Worm (Caenorhabditis elegans) whole organism, L4 larva: ENCODE data around the gene bris-1.

Source experiments
- aly-2 ChIP-seq: sonication (generic microtip); optimal IDR thresholded peaks from 2 replicates; lab custom pipeline; 2018; ENCODE audit warnings: missing biosample characterization, missing genetic modification characterization
- fos-1 ChIP-seq: fragments of 150-350 bp; optimal IDR thresholded peaks from 2 replicates; lab custom pipeline; 2014; ENCODE audit warnings: missing biosample characterization, missing genetic modification characterization
- lsy-2 ChIP-seq, 2 experiments: fragments of 150-350 bp in 1 of 2; sonication (generic microtip) in 1 of 2; optimal IDR thresholded peaks; 2 replicates each; lab custom pipeline; 2014 to 2017; ENCODE audit warnings: missing biosample characterization in 2 of 2, missing genetic modification characterization in 2 of 2
- nhr-11 ChIP-seq: fragments of 150-350 bp; optimal IDR thresholded peaks from 2 replicates; lab custom pipeline; 2014; ENCODE audit warnings: missing biosample characterization, missing genetic modification characterization
- nhr-25 ChIP-seq: sonication (generic microtip); optimal IDR thresholded peaks from 2 replicates; lab custom pipeline; 2017; ENCODE audit warnings: missing genetic modification characterization, mild to moderate bottlenecking, missing compliant biosample characterization, antibody characterized with exemption, moderate library complexity, borderline replicate concordance; ENCODE audit not compliant: insufficient read depth
- nhr-28 ChIP-seq: fragments of 150-350 bp; optimal IDR thresholded peaks from 2 replicates; lab custom pipeline; 2014; ENCODE audit warnings: missing biosample characterization, missing genetic modification characterization
- set-16 ChIP-seq: fragments of 200-800 bp; sonication (Bioruptor generic); IDR thresholded peaks from 2 replicates; pipeline ENCODE4 v1.3.6; 2022; ENCODE audit warnings: missing genetic modification reagents, missing genetic modification characterization, missing compliant biosample characterization
- spr-1 ChIP-seq: sonication (generic microtip); optimal IDR thresholded peaks from 2 replicates; lab custom pipeline; 2016; ENCODE audit warnings: mild to moderate bottlenecking, missing genetic modification characterization, missing compliant biosample characterization
- tra-1 ChIP-seq: fragments of 200-800 bp; sonication (Bioruptor generic); IDR thresholded peaks from 2 replicates; pipeline ENCODE4 v1.3.6; 2022; ENCODE audit warnings: missing genetic modification reagents, missing genetic modification characterization, missing compliant biosample characterization

DNA sequence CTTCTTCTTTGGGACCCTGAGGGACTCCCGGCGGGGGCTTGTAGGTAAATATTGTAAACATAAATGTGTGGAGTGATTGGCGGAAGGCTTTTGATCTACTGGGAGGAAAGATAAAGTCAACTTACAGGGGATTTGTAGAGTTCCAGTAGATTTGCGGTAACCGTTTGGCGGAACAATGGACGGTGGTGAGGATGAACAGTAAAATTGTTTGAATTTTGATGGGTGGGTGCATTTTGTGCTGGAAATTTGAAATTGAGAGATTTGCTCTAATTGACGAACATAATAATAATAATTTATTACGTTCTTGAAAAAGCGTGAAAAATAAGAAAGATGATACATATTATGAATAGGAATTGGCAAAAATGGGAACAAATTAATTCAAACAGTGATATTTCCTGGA, 52.5 kb downstream of the bris-1 start, which contains the start of gene vab-2:
- no peak for TF ChIP-seq nhr-25
- no peak for TF ChIP-seq set-16 (GFP tag; lab: Robert Waterston, UW)
- TF ChIP-seq nhr-11 (tag; lab: Kevin White, UChicago) = no peak
- TF ChIP-seq fos-1 (tag; lab: Kevin White, UChicago) = no peak
- TF ChIP-seq aly-2 (tag; lab: Kevin White, UChicago) = no peak
- TF ChIP-seq tra-1 = no peak
- no peak for TF ChIP-seq lsy-2 (tag; optimal IDR thresholded peaks at IDR 0.05; lab: Kevin White, UChicago)
- TF ChIP-seq nhr-28 (tag; lab: Kevin White, UChicago) = no peak
- no peak for TF ChIP-seq spr-1
